Worm (Caenorhabditis elegans) whole organism, young adult: ENCODE data around the gene let-653.

ENCODE experiments used
- B0035.1 ChIP-seq: sonication (generic microtip); optimal IDR thresholded peaks from 2 replicates; lab custom pipeline; 2016; ENCODE audit warnings: missing genetic modification characterization, mild to moderate bottlenecking, missing compliant biosample characterization, missing genotype, missing genetic modification reagents
- B0261.1 ChIP-seq: sonication (generic microtip); optimal IDR thresholded peaks from 2 replicates; lab custom pipeline; 2016; ENCODE audit warnings: mild to moderate bottlenecking, missing genetic modification characterization, moderate library complexity, missing compliant biosample characterization
- D2030.7 ChIP-seq: fragments of 200-800 bp; sonication (Bioruptor generic); IDR thresholded peaks from 2 replicates; pipeline ENCODE4 v1.3.6; 2022; ENCODE audit warnings: missing genetic modification reagents, missing genetic modification characterization, missing compliant biosample characterization
- F10E7.11 ChIP-seq: sonication (generic microtip); optimal IDR thresholded peaks from 2 replicates; lab custom pipeline; 2017; ENCODE audit warnings: mild to moderate bottlenecking, missing genetic modification characterization, moderate library complexity, missing compliant biosample characterization
- F22D6.2 ChIP-seq: sonication (generic microtip); optimal IDR thresholded peaks from 2 replicates; lab custom pipeline; 2016; ENCODE audit warnings: mild to moderate bottlenecking, missing genetic modification characterization, missing compliant biosample characterization
- F33H1.4 ChIP-seq: fragments of 200-800 bp; sonication (Bioruptor generic); IDR thresholded peaks from 2 replicates; pipeline ENCODE4 v1.3.6; 2022; ENCODE audit warnings: missing genetic modification reagents, missing genetic modification characterization, missing compliant biosample characterization
- K11D2.4 ChIP-seq: fragments of 200-800 bp; sonication (Bioruptor generic); IDR thresholded peaks from 2 replicates; pipeline ENCODE4 v1.3.6; 2022; ENCODE audit warnings: missing genetic modification reagents, missing genetic modification characterization, missing compliant biosample characterization
- T26A5.8 ChIP-seq: sonication (generic microtip); optimal IDR thresholded peaks from 2 replicates; lab custom pipeline; 2016; ENCODE audit warnings: missing genetic modification characterization, missing compliant biosample characterization
- Y56A3A.18 ChIP-seq: fragments of 200-800 bp; sonication (Bioruptor generic); IDR thresholded peaks from 2 replicates; pipeline ENCODE4 v1.3.6; 2022; ENCODE audit warnings: missing genetic modification reagents, missing genetic modification characterization, missing compliant biosample characterization
- aptf-2 ChIP-seq: fragments of 200-800 bp; sonication (Bioruptor generic); conservative IDR thresholded peaks from 2 replicates; pipeline ENCODE4 v1.3.6; 2022; ENCODE audit warnings: missing genetic modification reagents, missing genetic modification characterization, missing compliant biosample characterization
- attf-5 ChIP-seq: fragments of 200-800 bp; sonication (Bioruptor generic); optimal IDR thresholded peaks from 2 replicates; lab custom pipeline; 2018; ENCODE audit warnings: mild to moderate bottlenecking, missing genetic modification characterization, missing compliant biosample characterization
- ceh-58 ChIP-seq: fragments of 200-800 bp; sonication (Bioruptor generic); IDR thresholded peaks from 2 replicates; pipeline ENCODE4 v1.3.6; 2022; ENCODE audit warnings: missing genetic modification characterization, missing compliant biosample characterization
- ceh-91 ChIP-seq: fragments of 200-800 bp; sonication (Bioruptor generic); IDR thresholded peaks from 2 replicates; pipeline ENCODE4 v1.3.6; 2022; ENCODE audit warnings: missing genetic modification reagents, missing genetic modification characterization, missing compliant biosample characterization
- dox-1 ChIP-seq: fragments of 200-800 bp; sonication (Bioruptor generic); IDR thresholded peaks from 2 replicates; pipeline ENCODE4 v1.3.6; 2022; ENCODE audit warnings: missing genetic modification reagents, missing genetic modification characterization, missing compliant biosample characterization
- ekl-4 ChIP-seq: fragments of 200-800 bp; sonication (Bioruptor generic); IDR thresholded peaks from 2 replicates; pipeline ENCODE4 v1.3.6; 2022; ENCODE audit warnings: missing genetic modification reagents, missing genetic modification characterization, missing compliant biosample characterization
- ets-4 ChIP-seq: fragments of 200-800 bp; sonication (Bioruptor generic); optimal IDR thresholded peaks from 2 replicates; lab custom pipeline; 2018; ENCODE audit warnings: mild to moderate bottlenecking, missing genetic modification characterization, missing compliant biosample characterization
- hlh-12 ChIP-seq: sonication (generic microtip); optimal IDR thresholded peaks from 2 replicates; lab custom pipeline; 2016; ENCODE audit warnings: missing genetic modification characterization, missing compliant biosample characterization
- hmg-1.2 ChIP-seq: fragments of 200-800 bp; sonication (Bioruptor generic); IDR thresholded peaks from 2 replicates; pipeline ENCODE4 v1.3.6; 2022; ENCODE audit warnings: missing genetic modification reagents, missing genetic modification characterization, missing compliant biosample characterization
- hsf-1 ChIP-seq: fragments of 200-800 bp; sonication (Bioruptor generic); IDR thresholded peaks from 2 replicates; pipeline ENCODE4 v1.3.6; 2022; ENCODE audit warnings: missing genetic modification reagents, missing genetic modification characterization, missing compliant biosample characterization
- lin-40 ChIP-seq: sonication (generic microtip); optimal IDR thresholded peaks from 2 replicates; lab custom pipeline; 2016; ENCODE audit warnings: missing genetic modification characterization, mild to moderate bottlenecking, missing compliant biosample characterization, missing genotype, missing genetic modification reagents
- lir-1 ChIP-seq: fragments of 200-800 bp; sonication (Bioruptor generic); conservative IDR thresholded peaks from 2 replicates; pipeline ENCODE4 v1.3.6; 2022; ENCODE audit warnings: missing genetic modification reagents, missing genetic modification characterization, missing compliant biosample characterization
- madf-8 ChIP-seq: fragments of 200-800 bp; sonication (Bioruptor generic); conservative IDR thresholded peaks from 2 replicates; pipeline ENCODE4 v1.3.6; 2022; ENCODE audit warnings: missing genetic modification reagents, missing genetic modification characterization, missing compliant biosample characterization
- mcd-1 ChIP-seq: fragments of 200-800 bp; sonication (Bioruptor generic); IDR thresholded peaks from 2 replicates; pipeline ENCODE4 v1.3.6; 2022; ENCODE audit warnings: missing genetic modification reagents, missing genetic modification characterization, missing compliant biosample characterization
- nfya-1 ChIP-seq: sonication (generic microtip); optimal IDR thresholded peaks from 2 replicates; lab custom pipeline; 2017; ENCODE audit warnings: antibody characterized with exemption, missing compliant biosample characterization, missing genetic modification characterization, borderline replicate concordance; ENCODE audit not compliant: insufficient read depth
- nhr-27 ChIP-seq: fragments of 200-800 bp; sonication (Bioruptor generic); optimal IDR thresholded peaks from 2 replicates; lab custom pipeline; 2018; ENCODE audit warnings: mild to moderate bottlenecking, missing genetic modification characterization, moderate library complexity, missing compliant biosample characterization
- pbrm-1 ChIP-seq: fragments of 200-800 bp; sonication (Bioruptor generic); IDR thresholded peaks from 2 replicates; pipeline ENCODE4 v1.3.6; 2022; ENCODE audit warnings: missing genetic modification reagents, missing genetic modification characterization, missing compliant biosample characterization
- rcor-1 ChIP-seq: fragments of 200-800 bp; sonication (Bioruptor generic); IDR thresholded peaks from 2 replicates; pipeline ENCODE4 v1.3.6; 2022; ENCODE audit warnings: missing genetic modification reagents, missing genetic modification characterization, missing compliant biosample characterization
- rpc-1 ChIP-seq, 2 experiments: fragments of 150-350 bp in 1 of 2; sonication (generic microtip) in 1 of 2; optimal IDR thresholded peaks; 2 replicates each; lab custom pipeline; 2014 to 2018; ENCODE audit warnings: missing biosample characterization in 1 of 2, missing genetic modification characterization in 1 of 2, missing genetic modification reagents in 1 of 2, missing genotype in 1 of 2
- snpc-3.4 ChIP-seq: sonication (generic microtip); optimal IDR thresholded peaks from 2 replicates; lab custom pipeline; 2017; ENCODE audit warnings: missing genetic modification characterization, mild to moderate bottlenecking, missing compliant biosample characterization, antibody characterized with exemption, moderate library complexity, missing genotype, missing genetic modification reagents
- snpc-4 ChIP-seq, 5 experiments: fragments of 150-350 bp in 1 of 5; sonication (generic microtip) in 4 of 5; optimal IDR thresholded peaks; 2 replicates each; lab custom pipeline; 2014 to 2018; ENCODE audit warnings: missing genetic modification characterization in 5 of 5, missing biosample characterization in 3 of 5, antibody characterized with exemption in 2 of 5, mild to moderate bottlenecking in 2 of 5, missing compliant biosample characterization in 2 of 5, missing genotype in 2 of 5, moderate library complexity in 2 of 5, missing genetic modification reagents in 1 of 5
- unc-62 ChIP-seq: fragments of 150-350 bp; optimal IDR thresholded peaks from 2 replicates; lab custom pipeline; 2014; ENCODE audit warnings: missing biosample characterization, missing genetic modification reagents, missing genetic modification characterization
- xnd-1 ChIP-seq: sonication (generic microtip); optimal IDR thresholded peaks from 2 replicates; lab custom pipeline; 2016; ENCODE audit warnings: missing genotype, missing genetic modification reagents, missing genetic modification characterization, missing compliant biosample characterization
- zfh-2 ChIP-seq: fragments of 200-800 bp; sonication (Bioruptor generic); conservative IDR thresholded peaks from 2 replicates; pipeline ENCODE4 v1.3.6; 2022; ENCODE audit warnings: missing genetic modification reagents, missing genetic modification characterization, missing compliant biosample characterization
- zim-3 ChIP-seq: sonication (generic microtip); optimal IDR thresholded peaks from 2 replicates; lab custom pipeline; 2017; ENCODE audit warnings: mild to moderate bottlenecking, missing genetic modification characterization, moderate library complexity, missing compliant biosample characterization
- ztf-18 ChIP-seq: sonication (generic microtip); optimal IDR thresholded peaks from 2 replicates; lab custom pipeline; 2016; ENCODE audit warnings: missing genotype, mild to moderate bottlenecking, missing genetic modification characterization, missing compliant biosample characterization
- ztf-3 ChIP-seq: fragments of 200-800 bp; sonication (Bioruptor generic); optimal IDR thresholded peaks from 2 replicates; lab custom pipeline; 2018; ENCODE audit warnings: mild to moderate bottlenecking, missing genetic modification characterization, missing compliant biosample characterization

The let-653 gene

DNA sequence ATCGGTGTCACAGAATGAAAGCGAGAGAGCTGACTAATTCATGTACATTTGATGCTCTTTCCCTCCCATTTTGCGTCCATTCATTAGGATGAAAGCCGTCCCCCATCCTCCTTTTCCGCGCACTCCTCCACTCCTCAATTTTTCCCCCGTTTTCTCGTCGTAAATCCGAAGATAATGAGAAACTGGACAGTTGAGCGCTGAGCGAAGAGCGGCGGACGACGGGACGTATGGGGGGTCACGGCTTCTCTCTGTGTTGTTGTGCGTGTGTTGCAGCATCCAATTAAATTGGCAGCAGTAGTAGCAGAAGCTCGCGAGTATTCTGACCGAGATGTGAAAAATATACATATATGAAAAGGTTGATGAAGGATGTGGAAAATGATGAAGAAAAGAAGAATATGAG, 13.5 kb upstream of the let-653 start:
- no peak for TF ChIP-seq hsf-1 (GFP tag; lab: Robert Waterston, UW)
- no peak for TF ChIP-seq snpc-3.4 (tag; lab: Kevin White, UChicago)
- TF ChIP-seq xnd-1 (tag; lab: Kevin White, UChicago): no peak
- TF ChIP-seq, all 124 proteins: peak for 0

DNA sequence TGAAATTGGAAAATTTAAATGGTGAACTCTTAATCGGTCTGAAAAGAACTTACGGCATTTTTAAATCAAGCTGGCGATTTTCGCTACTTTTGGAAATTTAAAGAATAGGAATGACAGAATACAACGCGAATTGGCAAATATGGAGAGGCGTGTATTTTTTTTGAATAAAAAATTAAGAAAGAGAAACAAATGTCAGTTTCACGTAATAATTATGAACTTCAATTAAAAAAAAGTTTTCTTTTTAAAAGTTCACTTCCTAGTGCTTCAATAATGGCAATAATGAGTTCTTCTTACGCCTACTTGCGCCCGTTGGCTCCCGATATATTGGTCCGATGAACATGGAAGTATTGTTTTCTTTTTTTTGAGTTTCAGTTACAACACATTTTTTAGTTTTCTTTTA, 7.7 kb upstream of the let-653 start, which contains the start of gene pph-2:
Gene pph-2 (minus strand): TSS at position 101 of the 400 bp plus-strand sequence.
- TF ChIP-seq madf-8 (GFP tag; lab: Robert Waterston, UW) (no peak), ztf-3 (GFP tag; lab: Kevin White, UChicago) (no peak)
- TF ChIP-seq, all 124 proteins: peak for 0

DNA sequence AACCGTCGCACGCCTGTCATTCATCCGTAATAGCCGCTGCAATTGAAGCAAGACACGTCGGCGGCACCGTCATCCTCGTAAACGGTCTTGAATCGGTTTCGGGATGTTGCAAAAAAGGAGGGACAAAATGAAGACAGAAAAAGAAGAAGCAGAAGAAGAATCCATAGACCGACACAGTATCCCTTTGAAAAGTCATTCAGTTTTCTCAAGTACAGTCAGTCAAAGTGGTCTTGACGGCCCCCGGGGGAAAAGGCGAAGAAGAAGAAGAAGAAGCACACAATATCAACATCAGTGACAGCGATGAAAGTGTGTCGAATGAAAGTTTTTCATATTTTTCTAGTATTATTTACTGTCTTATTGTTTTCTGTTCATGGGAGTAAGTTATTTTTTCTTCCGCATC, 7.2 kb upstream of the let-653 start, which contains the start of gene cutl-27:
Gene cutl-27 (plus strand): TSS at position 301 of the 400 bp plus-strand sequence.
- TF ChIP-seq nfya-1 (no peak), ceh-91 (GFP tag; lab: Robert Waterston, UW) (no peak), snpc-4 (GFP tag; optimal IDR thresholded peaks at IDR 0.05; lab: Kevin White, UChicago) (no peak), snpc-4 (tag; optimal IDR thresholded peaks at IDR 0.05; lab: Kevin White, UChicago) (no peak)

DNA sequence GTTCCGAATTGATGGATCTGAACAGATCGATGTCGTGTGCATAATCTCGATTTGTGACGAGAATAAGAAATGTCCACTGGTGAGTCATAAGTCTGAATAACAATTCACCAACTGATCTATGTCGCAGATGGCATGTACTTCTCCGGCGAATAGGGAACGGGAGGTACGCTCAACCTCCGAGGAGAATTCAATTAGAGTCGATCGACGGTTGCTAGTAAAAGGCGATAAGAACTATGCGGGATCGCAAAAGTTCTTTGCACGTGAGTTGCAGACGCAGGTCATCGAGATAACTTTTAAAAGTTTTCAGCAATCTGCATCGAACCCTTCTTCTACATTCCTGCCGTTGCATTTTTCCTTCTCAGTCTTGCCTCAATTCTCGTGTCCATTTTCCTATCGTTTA, 2.9 kb upstream of the let-653 start:
- TF ChIP-seq B0035.1 (tag; lab: Kevin White, UChicago): no peak
- no peak for TF ChIP-seq pbrm-1
- TF ChIP-seq unc-62 (GFP tag; lab: Kevin White, UChicago): no peak
- no peak for TF ChIP-seq lin-40
- TF ChIP-seq zfh-2 (GFP tag; lab: Robert Waterston, UW): no peak
- no peak for TF ChIP-seq ceh-58
- TF ChIP-seq ets-4 (GFP tag; lab: Kevin White, UChicago): no peak
- no peak for TF ChIP-seq F10E7.11
- TF ChIP-seq mcd-1: no peak
- no peak for TF ChIP-seq T26A5.8 (tag; lab: Kevin White, UChicago)
- TF ChIP-seq nhr-27 (tag; lab: Kevin White, UChicago): no peak
- no peak for TF ChIP-seq ekl-4 (GFP tag; lab: Robert Waterston, UW)
- no peak for TF ChIP-seq rpc-1 (optimal IDR thresholded peaks at IDR 0.05; lab: Kevin White, UChicago)
- TF ChIP-seq rpc-1 (tag; optimal IDR thresholded peaks at IDR 0.05; lab: Kevin White, UChicago): no peak
- TF ChIP-seq K11D2.4 (GFP tag; lab: Robert Waterston, UW): no peak
- no peak for TF ChIP-seq Y56A3A.18 (GFP tag; lab: Robert Waterston, UW)
- TF ChIP-seq, all 124 proteins: peak for 0

DNA sequence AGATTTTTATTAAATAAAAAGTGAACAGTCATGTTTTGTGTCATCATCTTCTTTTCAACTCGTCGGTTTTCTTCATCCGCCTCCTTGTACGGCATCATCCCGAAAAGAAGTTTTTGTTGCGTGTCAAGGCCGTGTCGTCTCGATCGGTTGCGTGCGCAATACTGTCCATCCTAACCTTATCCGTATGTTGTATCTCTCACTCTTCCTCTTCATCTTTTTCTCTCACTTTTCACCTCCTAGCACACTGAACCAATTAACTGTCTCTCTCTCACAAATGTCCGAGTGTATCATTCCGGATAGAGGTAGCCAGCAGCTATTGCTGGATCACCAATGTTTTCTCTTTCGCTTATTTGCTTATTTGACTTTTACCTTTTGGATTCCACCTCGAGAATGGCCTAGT, 1.9 kb upstream of the let-653 start:
- TF ChIP-seq rcor-1: no peak
- no peak for TF ChIP-seq lir-1 (GFP tag; lab: Robert Waterston, UW)
- TF ChIP-seq F33H1.4 (GFP tag; lab: Robert Waterston, UW): no peak
- TF ChIP-seq ztf-18 (tag; lab: Kevin White, UChicago): no peak
- no peak for TF ChIP-seq D2030.7 (GFP tag; lab: Robert Waterston, UW)
- no peak for TF ChIP-seq F22D6.2
- TF ChIP-seq zim-3 (tag; lab: Kevin White, UChicago): no peak
- TF ChIP-seq aptf-2 (GFP tag; lab: Robert Waterston, UW): no peak
- no peak for TF ChIP-seq attf-5 (GFP tag; lab: Kevin White, UChicago)
- TF ChIP-seq hlh-12 (tag; lab: Kevin White, UChicago): no peak
- TF ChIP-seq hmg-1.2: no peak
- TF ChIP-seq B0261.1 (tag; lab: Kevin White, UChicago): no peak
- no peak for TF ChIP-seq dox-1 (GFP tag; lab: Robert Waterston, UW)
- no peak for TF ChIP-seq ztf-3 (GFP tag; lab: Kevin White, UChicago)
- TF ChIP-seq rpc-1 (optimal IDR thresholded peaks at IDR 0.05; lab: Kevin White, UChicago): no peak
- no peak for TF ChIP-seq rpc-1 (tag; optimal IDR thresholded peaks at IDR 0.05; lab: Kevin White, UChicago)
